Fruit fly (Drosophila melanogaster) whole organism, embryonic: Measurements from ENCODE around the gene Usp1.

Source experiments
- ATbp ChIP-seq: fragments of 200-800 bp; sonication (Bioruptor generic); optimal IDR thresholded peaks from 2 replicates; lab custom pipeline; 2017; ENCODE audit warnings: missing biosample characterization, mild to moderate bottlenecking, missing genetic modification characterization, missing genetic modification reagents
- Aef1 ChIP-seq: fragments of 200-800 bp; sonication (Bioruptor generic); IDR thresholded peaks from 3 replicates; pipeline ENCODE4 v1.3.6; 2022; ENCODE audit warnings: missing biosample characterization, missing genetic modification characterization
- Atf3 ChIP-seq: fragments of 200-800 bp; sonication (Bioruptor generic); optimal IDR thresholded peaks from 3 replicates; lab custom pipeline; 2016; ENCODE audit warnings: missing biosample characterization, missing genetic modification characterization
- CG10366 ChIP-seq: fragments of 200-800 bp; sonication (Bioruptor generic); IDR thresholded peaks from 2 replicates; pipeline ENCODE4 v1.3.6; 2022; ENCODE audit warnings: missing biosample characterization, missing genetic modification characterization
- CG12071 ChIP-seq: fragments of 200-800 bp; sonication (Bioruptor generic); optimal IDR thresholded peaks from 3 replicates; lab custom pipeline; 2018; ENCODE audit warnings: missing biosample characterization, mild to moderate bottlenecking, missing genetic modification characterization
- CG12659 ChIP-seq: fragments of 200-800 bp; sonication (Bioruptor generic); optimal IDR thresholded peaks from 3 replicates; lab custom pipeline; 2017; ENCODE audit warnings: mild to moderate bottlenecking, missing biosample characterization, missing genetic modification reagents, missing genetic modification characterization
- CG12942 ChIP-seq: fragments of 200-800 bp; sonication (Bioruptor generic); optimal IDR thresholded peaks from 3 replicates; lab custom pipeline; 2016; ENCODE audit warnings: missing biosample characterization, missing genetic modification characterization
- CG14050 ChIP-seq: fragments of 200-800 bp; sonication (Bioruptor generic); IDR thresholded peaks from 3 replicates; pipeline ENCODE4 v1.3.6; 2022; ENCODE audit warnings: missing biosample characterization, missing genetic modification characterization
- CG14667 ChIP-seq: fragments of 200-800 bp; sonication (Bioruptor generic); IDR thresholded peaks from 2 replicates; pipeline ENCODE4 v1.3.6; 2022; ENCODE audit warnings: missing biosample characterization, missing genetic modification characterization
- CG15269 ChIP-seq: fragments of 200-800 bp; sonication (Bioruptor generic); optimal IDR thresholded peaks from 2 replicates; lab custom pipeline; 2018; ENCODE audit warnings: missing biosample characterization, mild to moderate bottlenecking, missing genetic modification characterization, moderate library complexity
- CG15601 ChIP-seq: fragments of 200-800 bp; sonication (Bioruptor generic); optimal IDR thresholded peaks from 3 replicates; lab custom pipeline; 2019; ENCODE audit warnings: missing biosample characterization, mild to moderate bottlenecking, missing genetic modification characterization, moderate library complexity
- CG17829 ChIP-seq: fragments of 200-800 bp; optimal IDR thresholded peaks from 2 replicates; lab custom pipeline; 2019; ENCODE audit warnings: missing biosample characterization, mild to moderate bottlenecking, missing genetic modification characterization, moderate library complexity
- CG32772 ChIP-seq: fragments of 200-800 bp; sonication (Bioruptor generic); IDR thresholded peaks from 2 replicates; pipeline ENCODE4 v1.3.6; 2022; ENCODE audit warnings: missing biosample characterization, missing genetic modification characterization
- CG33213 ChIP-seq: fragments of 200-800 bp; sonication (Bioruptor generic); optimal IDR thresholded peaks from 3 replicates; lab custom pipeline; 2016; ENCODE audit warnings: missing biosample characterization, missing genetic modification characterization
- CG43689 ChIP-seq: fragments of 200-800 bp; sonication (Bioruptor generic); IDR thresholded peaks from 2 replicates; pipeline ENCODE4 v1.3.6; 2022; ENCODE audit warnings: missing biosample characterization, missing genetic modification characterization
- CG4854 ChIP-seq: fragments of 200-800 bp; sonication (Bioruptor generic); optimal IDR thresholded peaks from 2 replicates; lab custom pipeline; 2016; ENCODE audit warnings: missing biosample characterization, missing genetic modification characterization, inconsistent platforms
- CG6791 ChIP-seq: fragments of 200-800 bp; sonication (Bioruptor generic); IDR thresholded peaks from 3 replicates; pipeline ENCODE4 v1.3.6; 2022; ENCODE audit warnings: missing biosample characterization, missing genetic modification characterization; ENCODE audit not compliant: partially characterized antibody
- CG7556 ChIP-seq: fragments of 200-800 bp; sonication (Bioruptor generic); optimal IDR thresholded peaks from 2 replicates; lab custom pipeline; 2017; ENCODE audit warnings: missing biosample characterization, mild to moderate bottlenecking, missing genetic modification characterization
- CG7786 ChIP-seq: fragments of 200-800 bp; sonication (Bioruptor generic); optimal IDR thresholded peaks from 2 replicates; lab custom pipeline; 2016; ENCODE audit warnings: missing biosample characterization, missing genetic modification characterization
- Camta ChIP-seq: fragments of 200-800 bp; sonication (Bioruptor generic); optimal IDR thresholded peaks from 2 replicates; lab custom pipeline; 2016; ENCODE audit warnings: missing biosample characterization, missing genetic modification characterization
- Doc2 ChIP-seq: fragments of 200-800 bp; sonication (Bioruptor generic); IDR thresholded peaks from 2 replicates; pipeline ENCODE4 v1.3.6; 2022; ENCODE audit warnings: missing biosample characterization, missing genetic modification characterization
- E2f1 ChIP-seq: fragments of 200-800 bp; sonication (Bioruptor generic); IDR thresholded peaks from 2 replicates; pipeline ENCODE4 v1.3.6; 2022; ENCODE audit warnings: missing biosample characterization, missing genetic modification characterization
- Elba2 ChIP-seq: fragments of 200-800 bp; sonication (Bioruptor generic); optimal IDR thresholded peaks from 3 replicates; lab custom pipeline; 2016; ENCODE audit warnings: missing biosample characterization, missing genetic modification characterization
- HLH4C ChIP-seq: fragments of 200-800 bp; sonication (Bioruptor generic); IDR thresholded peaks from 3 replicates; pipeline ENCODE4 v1.3.6; 2022; ENCODE audit warnings: missing biosample characterization, missing genetic modification characterization; ENCODE audit not compliant: partially characterized antibody
- Opbp ChIP-seq: fragments of 200-800 bp; sonication (Bioruptor generic); IDR thresholded peaks from 3 replicates; pipeline ENCODE4 v1.3.6; 2022; ENCODE audit warnings: missing biosample characterization, missing genetic modification characterization; ENCODE audit not compliant: partially characterized antibody
- Taf1 ChIP-seq: fragments of 200-800 bp; sonication (Bioruptor generic); IDR thresholded peaks from 2 replicates; pipeline ENCODE4 v1.3.6; 2022; ENCODE audit warnings: missing biosample characterization, missing genetic modification characterization
- ac ChIP-seq: fragments of 200-800 bp; sonication (Bioruptor generic); optimal IDR thresholded peaks from 3 replicates; lab custom pipeline; 2017; ENCODE audit warnings: missing biosample characterization, mild to moderate bottlenecking, missing genetic modification characterization
- ap ChIP-seq: fragments of 200-800 bp; sonication (Bioruptor generic); IDR thresholded peaks from 2 replicates; pipeline ENCODE4 v1.3.6; 2022; ENCODE audit warnings: missing biosample characterization, missing genetic modification characterization
- ash1 ChIP-seq: fragments of 200-800 bp; sonication (Bioruptor generic); optimal IDR thresholded peaks from 2 replicates; lab custom pipeline; 2018; ENCODE audit warnings: missing biosample characterization, mild to moderate bottlenecking, missing genetic modification characterization
- az2 ChIP-seq: fragments of 200-800 bp; sonication (Bioruptor generic); optimal IDR thresholded peaks from 3 replicates; lab custom pipeline; 2016; ENCODE audit warnings: missing biosample characterization, missing genetic modification characterization
- bigmax ChIP-seq: fragments of 200-800 bp; sonication (Bioruptor generic); optimal IDR thresholded peaks from 2 replicates; lab custom pipeline; 2018; ENCODE audit warnings: missing biosample characterization, mild to moderate bottlenecking, missing genetic modification characterization
- bowl ChIP-seq: fragments of 200-800 bp; sonication (Bioruptor generic); IDR thresholded peaks from 2 replicates; pipeline ENCODE4 v1.3.6; 2022; ENCODE audit warnings: missing biosample characterization, missing genetic modification characterization
- cwo ChIP-seq: fragments of 200-800 bp; sonication (Bioruptor generic); optimal IDR thresholded peaks from 3 replicates; lab custom pipeline; 2017; ENCODE audit warnings: missing biosample characterization, missing genetic modification characterization, mild to moderate bottlenecking, moderate library complexity, missing genetic modification reagents
- dimm ChIP-seq: fragments of 200-800 bp; sonication (Bioruptor generic); IDR thresholded peaks from 2 replicates; pipeline ENCODE4 v1.3.6; 2022; ENCODE audit warnings: missing biosample characterization, missing genetic modification characterization
- ewg ChIP-seq: fragments of 200-800 bp; sonication (Bioruptor generic); optimal IDR thresholded peaks from 3 replicates; lab custom pipeline; 2017; ENCODE audit warnings: mild to moderate bottlenecking, missing biosample characterization, missing genetic modification reagents, missing genetic modification characterization
- fd102C ChIP-seq: fragments of 200-800 bp; sonication (Bioruptor generic); optimal IDR thresholded peaks from 2 replicates; lab custom pipeline; 2018; ENCODE audit warnings: missing biosample characterization, mild to moderate bottlenecking, missing genetic modification characterization, moderate library complexity
- grn ChIP-seq: fragments of 200-800 bp; sonication (Bioruptor generic); optimal IDR thresholded peaks from 3 replicates; lab custom pipeline; 2017; ENCODE audit warnings: missing biosample characterization, missing genetic modification characterization
- hkb ChIP-seq, 2 experiments: fragments of 200-800 bp in 1 of 2; fragments of >200 bp in 1 of 2; sonication (Bioruptor generic) in 1 of 2; IDR thresholded peaks in 1 of 2; optimal IDR thresholded peaks in 1 of 2; 2 replicates each; pipeline versions ENCODE4 v1.3.6 to Lab custom; 2017 to 2022; ENCODE audit warnings: missing biosample characterization in 1 of 2, missing genetic modification characterization in 1 of 2
- inv ChIP-seq: fragments of 200-800 bp; sonication (Bioruptor generic); IDR thresholded peaks from 2 replicates; pipeline ENCODE4 v1.3.6; 2022; ENCODE audit warnings: missing biosample characterization, missing genetic modification characterization; ENCODE audit not compliant: partially characterized antibody
- lmd ChIP-seq: fragments of 200-800 bp; sonication (Bioruptor generic); IDR thresholded peaks from 2 replicates; pipeline ENCODE4 v1.3.6; 2022; ENCODE audit warnings: missing biosample characterization, missing genetic modification characterization
- nom ChIP-seq: fragments of 200-800 bp; sonication (Bioruptor generic); optimal IDR thresholded peaks from 2 replicates; lab custom pipeline; 2017; ENCODE audit warnings: missing biosample characterization, missing genetic modification characterization, mild to moderate bottlenecking, moderate library complexity, missing genetic modification reagents
- org-1 ChIP-seq: fragments of 200-800 bp; sonication (Bioruptor generic); optimal IDR thresholded peaks from 2 replicates; lab custom pipeline; 2017; ENCODE audit warnings: missing biosample characterization, missing genetic modification characterization
- schlank ChIP-seq: fragments of 200-800 bp; sonication (Bioruptor generic); optimal IDR thresholded peaks from 2 replicates; lab custom pipeline; 2018; ENCODE audit warnings: missing biosample characterization, mild to moderate bottlenecking, missing genetic modification characterization
- sens ChIP-seq: fragments of 200-800 bp; sonication (Bioruptor generic); peaks from one replicate; lab custom pipeline; 2016; ENCODE audit warnings: missing biosample characterization, missing genetic modification characterization
- tap ChIP-seq: fragments of 200-800 bp; optimal IDR thresholded peaks from 3 replicates; lab custom pipeline; 2019; ENCODE audit warnings: missing biosample characterization, mild to moderate bottlenecking, missing genetic modification characterization, moderate library complexity
- trh ChIP-seq: fragments of 200-800 bp; sonication (Bioruptor generic); optimal IDR thresholded peaks from 2 replicates; lab custom pipeline; 2016; ENCODE audit warnings: missing biosample characterization, missing genetic modification characterization
- twi ChIP-seq: fragments of 200-800 bp; optimal IDR thresholded peaks from 2 replicates; lab custom pipeline; 2019; ENCODE audit warnings: missing biosample characterization, mild to moderate bottlenecking, missing genetic modification characterization, moderate library complexity
- tx ChIP-seq: fragments of 200-800 bp; sonication (Bioruptor generic); optimal IDR thresholded peaks from 2 replicates; lab custom pipeline; 2016; ENCODE audit warnings: missing biosample characterization, missing genetic modification characterization
- vnd ChIP-seq: fragments of 200-800 bp; sonication (Bioruptor generic); IDR thresholded peaks from 3 replicates; pipeline ENCODE4 v1.3.6; 2022; ENCODE audit warnings: missing biosample characterization, missing genetic modification characterization; ENCODE audit not compliant: partially characterized antibody

Gene Usp1

DNA sequence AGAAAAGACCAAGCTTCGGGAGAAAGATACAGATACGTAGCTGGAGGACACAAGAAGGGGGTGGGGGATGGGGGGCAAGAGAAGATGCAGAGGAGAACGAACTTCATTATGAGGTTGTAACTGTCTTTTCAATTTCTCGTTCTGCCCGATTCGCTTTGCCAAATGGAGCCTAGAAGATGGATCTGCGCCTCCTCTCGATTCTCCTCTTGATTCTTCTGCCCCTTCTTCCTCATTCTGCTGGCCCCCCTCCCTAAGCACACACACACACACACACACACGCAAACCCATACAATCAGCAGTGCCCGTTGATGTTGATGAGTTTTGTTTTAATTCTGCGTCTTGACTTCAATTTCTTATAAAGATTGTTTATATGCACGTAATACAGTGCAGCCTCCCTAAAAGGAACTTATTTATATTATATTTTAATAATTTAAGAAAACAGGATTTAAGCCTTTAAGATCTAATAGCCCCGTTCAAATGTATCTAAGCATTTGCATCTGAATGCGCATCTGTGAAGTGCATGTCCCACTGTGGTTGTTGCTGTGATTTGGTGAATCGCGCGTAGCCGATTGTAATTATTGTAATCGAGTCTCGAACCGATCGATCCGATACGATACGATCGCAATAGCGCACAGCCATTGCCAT, 21.8 kb upstream of the Usp1 start (continued):
- TF ChIP-seq inv (GFP tag; lab: Robert Waterston, UW) (no peak), grn (GFP tag; lab: Kevin White, UChicago) (peak; percentile 2), dimm (0 out of 2 replicates have a peak, but pooled peaks have one; percentile 40), nom (GFP tag; lab: Kevin White, UChicago) (peak; percentile 82), CG12659 (GFP tag; lab: Kevin White, UChicago) (peak; percentile 57), CG17829 (tag; lab: Kevin White, UChicago) (peak; percentile 57), fd102C (no peak), CG12071 (GFP tag; lab: Kevin White, UChicago) (peak; percentile 40), CG33213 (GFP tag; lab: Kevin White, UChicago) (no peak), tap (tag; lab: Kevin White, UChicago) (peak; percentile 56), ash1 (no peak), Taf1 (GFP tag; lab: Robert Waterston, UW) (0 out of 2 replicates have a peak, but pooled peaks have one; percentile 14), Opbp (GFP tag; lab: Robert Waterston, UW) (no peak), CG15269 (tag; lab: Kevin White, UChicago) (peak; percentile 86), CG7556 (peak; percentile 16), schlank (tag; lab: Kevin White, UChicago) (peak; percentile 5), Camta (GFP tag; lab: Kevin White, UChicago) (no peak), lmd (peak; percentile 78), CG12942 (GFP tag; lab: Kevin White, UChicago) (peak; percentile 26), sens (peak; percentile 48), CG7786 (no peak), bigmax (no peak), vnd (GFP tag; lab: Robert Waterston, UW) (no peak), ewg (GFP tag; lab: Kevin White, UChicago) (no peak), ATbp (GFP tag; lab: Kevin White, UChicago) (peak; percentile 39), ap (GFP tag; lab: Robert Waterston, UW) (no peak), Elba2 (GFP tag; lab: Kevin White, UChicago) (no peak), az2 (GFP tag; lab: Kevin White, UChicago) (peak; percentile 38), CG6791 (no peak), trh (no peak), HLH4C (GFP tag; lab: Robert Waterston, UW) (no peak), bowl (GFP tag; lab: Robert Waterston, UW) (peak; percentile 39; the same call in 1 of the 2 replicates), CG32772 (GFP tag; lab: Robert Waterston, UW) (peak; percentile 65), org-1 (no peak), Atf3 (GFP tag; lab: Kevin White, UChicago) (no peak), CG14050 (GFP tag; lab: Robert Waterston, UW) (peak; percentile 69), cwo (peak; percentile 24), CG15601 (peak; percentile 35), CG4854 (GFP tag; lab: Kevin White, UChicago) (no peak), Aef1 (GFP tag; lab: Robert Waterston, UW) (peak; percentile 76), E2f1 (GFP tag; lab: Robert Waterston, UW) (peak; percentile 62), CG14667 (GFP tag; lab: Robert Waterston, UW) (peak; percentile 75), hkb (optimal IDR thresholded peaks at IDR 0.05; lab: Kevin White, UChicago) (no peak), hkb (GFP tag; IDR thresholded peaks at IDR 0.05; lab: Robert Waterston, UW) (peak; percentile 74), CG43689 (GFP tag; lab: Robert Waterston, UW) (peak; percentile 45; the same call in 1 of the 2 replicates), CG10366 (peak; percentile 73), Doc2 (GFP tag; lab: Robert Waterston, UW) (no peak), tx (GFP tag; lab: Kevin White, UChicago) (no peak), twi (tag; lab: Kevin White, UChicago) (peak; percentile 4), ac (no peak)
